Worm (Caenorhabditis elegans) whole organism, L3 larva: ENCODE results near the gene rab-37.
"Not testable (repeated sequence)": the region's sequence is repeated elsewhere in the genome, so short reads cannot be mapped to it uniquely, and the experiment has no call there.

Experiments
- aly-2 ChIP-seq: fragments of 150-350 bp; optimal IDR thresholded peaks from 2 replicates; lab custom pipeline; 2014; ENCODE audit warnings: missing biosample characterization, missing genetic modification characterization
- fkh-10 ChIP-seq: sonication (generic microtip); optimal IDR thresholded peaks from 2 replicates; lab custom pipeline; 2017; ENCODE audit warnings: missing biosample characterization, missing genetic modification reagents, missing genetic modification characterization
- nfya-1 ChIP-seq: sonication (generic microtip); optimal IDR thresholded peaks from 2 replicates; lab custom pipeline; 2017; ENCODE audit warnings: missing genetic modification characterization, mild to moderate bottlenecking, missing compliant biosample characterization, antibody characterized with exemption, moderate library complexity; ENCODE audit not compliant: insufficient read depth

DNA sequence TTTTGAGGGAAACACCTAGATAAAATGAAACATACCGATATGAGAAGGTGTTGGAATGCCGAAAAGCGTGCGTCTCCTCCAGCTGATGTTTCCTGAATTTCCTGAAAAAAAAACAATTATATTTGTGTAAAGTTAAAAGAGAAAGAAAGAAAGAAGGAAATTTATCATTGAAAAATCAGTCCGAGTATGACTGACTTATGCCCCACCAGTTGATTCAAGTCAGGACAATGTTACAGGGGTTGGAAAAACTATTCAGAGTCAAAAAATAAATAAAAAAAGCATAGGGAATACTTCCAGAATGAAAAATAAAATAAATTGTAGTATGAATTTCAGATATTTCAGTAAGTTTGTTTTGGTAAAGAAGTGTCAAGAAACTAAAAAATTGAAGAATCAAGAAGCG is 28.3 kb downstream of the rab-37 start, which contains the start of gene F20B6.9:
- not testable (repeated sequence) for TF ChIP-seq fkh-10; nfya-1 (tag; lab: Kevin White, UChicago); aly-2 (tag; lab: Kevin White, UChicago)
